Worm (Caenorhabditis elegans) whole organism, mixed stage, embryonic: Measurements from ENCODE around the gene glrx-3.

Experiments
- M03D4.4 ChIP-seq: sonication (generic microtip); optimal IDR thresholded peaks from 2 replicates; lab custom pipeline; 2017; ENCODE audit warnings: mild to moderate bottlenecking, missing genetic modification characterization, missing compliant biosample characterization
- bed-3 ChIP-seq: fragments of 200-800 bp; sonication (Bioruptor generic); optimal IDR thresholded peaks from 3 replicates; lab custom pipeline; 2018; ENCODE audit warnings: mild to moderate bottlenecking, missing genetic modification characterization, moderate library complexity, missing compliant biosample characterization
- blmp-1 ChIP-seq: fragments of 150-350 bp; optimal IDR thresholded peaks from 2 replicates; lab custom pipeline; 2014; ENCODE audit warnings: missing biosample characterization, missing genetic modification characterization
- ceh-39 ChIP-seq: fragments of 150-350 bp; optimal IDR thresholded peaks from 2 replicates; lab custom pipeline; 2014; ENCODE audit warnings: missing biosample characterization, missing genetic modification characterization
- ceh-43 ChIP-seq: fragments of 200-800 bp; sonication (Bioruptor generic); optimal IDR thresholded peaks from 2 replicates; lab custom pipeline; 2018; ENCODE audit warnings: mild to moderate bottlenecking, missing genetic modification characterization, moderate library complexity, missing compliant biosample characterization
- ceh-83 ChIP-seq: fragments of 200-800 bp; sonication (Bioruptor generic); optimal IDR thresholded peaks from 2 replicates; lab custom pipeline; 2018; ENCODE audit warnings: mild to moderate bottlenecking, missing genetic modification characterization, missing compliant biosample characterization
- ces-1 ChIP-seq: fragments of 150-350 bp; optimal IDR thresholded peaks from 2 replicates; lab custom pipeline; 2014; ENCODE audit warnings: missing biosample characterization, missing genetic modification reagents, missing genetic modification characterization
- cnd-1 ChIP-seq: fragments of 200-800 bp; sonication (Bioruptor generic); optimal IDR thresholded peaks from 2 replicates; lab custom pipeline; 2018; ENCODE audit warnings: mild to moderate bottlenecking, missing genetic modification characterization, missing compliant biosample characterization
- drap-1 ChIP-seq: fragments of 200-800 bp; sonication (Bioruptor generic); optimal IDR thresholded peaks from 3 replicates; lab custom pipeline; 2018; ENCODE audit warnings: mild to moderate bottlenecking, missing genetic modification characterization, missing compliant biosample characterization
- elt-1 ChIP-seq: sonication (generic microtip); optimal IDR thresholded peaks from 2 replicates; lab custom pipeline; 2017; ENCODE audit warnings: missing genetic modification characterization, mild to moderate bottlenecking, missing compliant biosample characterization, antibody characterized with exemption, moderate library complexity, borderline replicate concordance; ENCODE audit not compliant: insufficient read depth
- elt-3 ChIP-seq: fragments of 150-350 bp; optimal IDR thresholded peaks from 2 replicates; lab custom pipeline; 2014; ENCODE audit warnings: missing biosample characterization, missing genetic modification characterization
- ham-2 ChIP-seq: fragments of 200-800 bp; sonication (Bioruptor generic); optimal IDR thresholded peaks from 2 replicates; lab custom pipeline; 2018; ENCODE audit warnings: mild to moderate bottlenecking, missing genetic modification characterization, missing compliant biosample characterization
- hlh-1 ChIP-seq: fragments of 150-350 bp; optimal IDR thresholded peaks from 2 replicates; lab custom pipeline; 2014; ENCODE audit warnings: missing biosample characterization, missing genetic modification reagents, missing genetic modification characterization
- lin-13 ChIP-seq: fragments of 150-350 bp; optimal IDR thresholded peaks from 2 replicates; lab custom pipeline; 2014; ENCODE audit warnings: missing biosample characterization, missing genetic modification characterization
- lin-32 ChIP-seq: fragments of 200-800 bp; sonication (Bioruptor generic); optimal IDR thresholded peaks from 2 replicates; lab custom pipeline; 2018; ENCODE audit warnings: mild to moderate bottlenecking, missing genetic modification characterization, missing compliant biosample characterization
- lsy-2 ChIP-seq: fragments of 150-350 bp; optimal IDR thresholded peaks from 2 replicates; lab custom pipeline; 2014; ENCODE audit warnings: missing biosample characterization, missing genetic modification characterization
- mab-5 ChIP-seq: fragments of 150-350 bp; optimal IDR thresholded peaks from 2 replicates; lab custom pipeline; 2014; ENCODE audit warnings: missing biosample characterization, missing genetic modification characterization
- mep-1 ChIP-seq: fragments of 150-350 bp; optimal IDR thresholded peaks from 2 replicates; lab custom pipeline; 2017; ENCODE audit warnings: missing biosample characterization, missing genetic modification reagents, missing genetic modification characterization, inconsistent platforms
- mls-2 ChIP-seq: sonication (generic microtip); optimal IDR thresholded peaks from 2 replicates; lab custom pipeline; 2016; ENCODE audit warnings: mild to moderate bottlenecking, missing genetic modification characterization, moderate library complexity, missing compliant biosample characterization
- nhr-12 ChIP-seq: fragments of 150-350 bp; optimal IDR thresholded peaks from 2 replicates; lab custom pipeline; 2014; ENCODE audit warnings: missing biosample characterization, missing genetic modification characterization
- nhr-2 ChIP-seq: fragments of 150-350 bp; optimal IDR thresholded peaks from 2 replicates; lab custom pipeline; 2014; ENCODE audit warnings: missing biosample characterization, missing genetic modification characterization
- nhr-237 ChIP-seq: fragments of 150-350 bp; optimal IDR thresholded peaks from 2 replicates; lab custom pipeline; 2014; ENCODE audit warnings: missing biosample characterization, missing genetic modification characterization
- nhr-28 ChIP-seq: fragments of 150-350 bp; optimal IDR thresholded peaks from 2 replicates; lab custom pipeline; 2014; ENCODE audit warnings: missing biosample characterization, missing genetic modification characterization
- nhr-76 ChIP-seq: sonication (generic microtip); optimal IDR thresholded peaks from 2 replicates; lab custom pipeline; 2017; ENCODE audit warnings: missing biosample characterization, missing genetic modification characterization
- pha-4 ChIP-seq: fragments of 150-350 bp; optimal IDR thresholded peaks from 2 replicates; lab custom pipeline; 2018; ENCODE audit warnings: missing biosample characterization, missing genetic modification reagents, missing genetic modification characterization
- sem-2 ChIP-seq: fragments of 200-800 bp; sonication (Bioruptor generic); optimal IDR thresholded peaks from 2 replicates; lab custom pipeline; 2018; ENCODE audit warnings: mild to moderate bottlenecking, missing genetic modification characterization, missing compliant biosample characterization
- sptf-1 ChIP-seq: sonication (generic microtip); optimal IDR thresholded peaks from 2 replicates; lab custom pipeline; 2017; ENCODE audit warnings: mild to moderate bottlenecking, missing genetic modification characterization, moderate library complexity, missing compliant biosample characterization
- tbx-8 ChIP-seq: fragments of 200-800 bp; sonication (Bioruptor generic); optimal IDR thresholded peaks from 2 replicates; lab custom pipeline; 2018; ENCODE audit warnings: mild to moderate bottlenecking, missing genetic modification characterization, moderate library complexity, missing compliant biosample characterization
- unc-120 ChIP-seq: sonication (generic microtip); optimal IDR thresholded peaks from 2 replicates; lab custom pipeline; 2017; ENCODE audit warnings: missing genetic modification characterization, missing compliant biosample characterization; ENCODE audit not compliant: poor library complexity, severe bottlenecking
- unc-39 ChIP-seq: fragments of 150-350 bp; optimal IDR thresholded peaks from 2 replicates; lab custom pipeline; 2014; ENCODE audit warnings: missing biosample characterization, missing genetic modification characterization
- unc-62 ChIP-seq: fragments of 150-350 bp; optimal IDR thresholded peaks from 2 replicates; lab custom pipeline; 2014; ENCODE audit warnings: missing biosample characterization, missing genetic modification reagents, missing genetic modification characterization
- ztf-11 ChIP-seq: fragments of 150-350 bp; optimal IDR thresholded peaks from 2 replicates; lab custom pipeline; 2014; ENCODE audit warnings: missing biosample characterization, missing genetic modification characterization

Gene glrx-3

DNA sequence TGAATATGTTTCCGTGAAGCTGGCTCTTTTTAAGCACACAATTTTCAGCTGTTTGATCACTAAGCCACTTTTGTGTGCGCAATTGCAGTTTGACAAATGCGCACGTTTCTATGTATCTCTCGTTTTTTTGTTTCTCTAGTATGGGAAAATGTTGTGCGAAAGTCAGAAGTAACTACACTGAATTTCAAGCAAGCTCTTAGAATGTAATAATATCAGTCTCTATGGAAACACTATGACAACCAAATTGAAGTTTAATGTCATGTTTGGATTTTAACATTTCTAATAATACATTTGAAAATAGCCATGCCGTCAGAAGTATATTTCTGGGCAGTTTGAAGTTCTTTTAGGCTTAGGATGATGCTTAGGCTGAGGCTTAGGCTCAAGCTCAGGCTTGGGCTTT, 21.2 kb downstream of the glrx-3 start, which contains the start of gene ZC132.9:
Gene ZC132.9 (minus strand): TSS at position 101 of the 400 bp plus-strand sequence.
- TF ChIP-seq ceh-83 (GFP tag; lab: Kevin White, UChicago) (no peak), unc-62 (GFP tag; lab: Kevin White, UChicago) (no peak), ceh-39 (tag; lab: Kevin White, UChicago) (no peak), sptf-1 (no peak), ztf-11 (tag; lab: Kevin White, UChicago) (no peak)

ce11 chrV:4315057-4315456, 26.1 kb downstream of the glrx-3 start, which contains the start of gene srh-192:
TSS of gene srh-192 (minus strand) at chrV:4315157.
- no peak for TF ChIP-seq ztf-11 (tag; lab: Kevin White, UChicago)
- no peak for TF ChIP-seq unc-120 (tag; lab: Kevin White, UChicago)
- no peak for TF ChIP-seq tbx-8 (GFP tag; lab: Kevin White, UChicago)
- no peak for TF ChIP-seq lsy-2 (tag; lab: Kevin White, UChicago)
- TF ChIP-seq nhr-237 (tag; lab: Kevin White, UChicago) = no peak
- no peak for TF ChIP-seq elt-3
- TF ChIP-seq elt-1 (tag; lab: Kevin White, UChicago) = no peak
- no peak for TF ChIP-seq pha-4 (tag; lab: Kevin White, UChicago)
- no peak for TF ChIP-seq ham-2 (GFP tag; lab: Kevin White, UChicago)
- no peak for TF ChIP-seq unc-39 (tag; lab: Kevin White, UChicago)
- TF ChIP-seq lin-13 (tag; lab: Kevin White, UChicago) = no peak
- TF ChIP-seq M03D4.4 = no peak

- no peak for TF ChIP-seq sptf-1
- TF ChIP-seq unc-62 (GFP tag; lab: Kevin White, UChicago) = no peak
- TF ChIP-seq bed-3 (GFP tag; lab: Kevin White, UChicago) = no peak
- TF ChIP-seq elt-1 (tag; lab: Kevin White, UChicago) = no peak
- TF ChIP-seq ham-2 (GFP tag; lab: Kevin White, UChicago) = no peak
- no peak for TF ChIP-seq mls-2 (tag; lab: Kevin White, UChicago)
- TF ChIP-seq nhr-76 = no peak
- no peak for TF ChIP-seq nhr-237 (tag; lab: Kevin White, UChicago)
- TF ChIP-seq mab-5 (tag; lab: Kevin White, UChicago) = no peak
- no peak for TF ChIP-seq blmp-1 (tag; lab: Kevin White, UChicago)
- TF ChIP-seq lin-13 (tag; lab: Kevin White, UChicago) = no peak
- TF ChIP-seq sem-2 (GFP tag; lab: Kevin White, UChicago) = no peak
- no peak for TF ChIP-seq ceh-43
- TF ChIP-seq lin-32 (GFP tag; lab: Kevin White, UChicago) = no peak
- no peak for TF ChIP-seq mep-1
- TF ChIP-seq nhr-12 = no peak
- TF ChIP-seq unc-39 (tag; lab: Kevin White, UChicago) = no peak
- TF ChIP-seq ces-1 (GFP tag; lab: Kevin White, UChicago) = no peak
- TF ChIP-seq nhr-2 = no peak
These were observed 36.9 kb downstream of the glrx-3 start for ce11 chrV:4304240-4304639.

- TF ChIP-seq cnd-1 (no peak), drap-1 (no peak), M03D4.4 (no peak), elt-3 (no peak), ceh-83 (GFP tag; lab: Kevin White, UChicago) (no peak), sptf-1 (no peak), nhr-12 (no peak), blmp-1 (tag; lab: Kevin White, UChicago) (no peak), ztf-11 (tag; lab: Kevin White, UChicago) (no peak), ham-2 (GFP tag; lab: Kevin White, UChicago) (no peak), nhr-76 (no peak), unc-120 (tag; lab: Kevin White, UChicago) (no peak), nhr-28 (tag; lab: Kevin White, UChicago) (no peak)
- TF ChIP-seq, all 35 proteins: peak for 0
These were observed 37.3 kb downstream of the glrx-3 start for ce11 chrV:4303793-4304192.

ce11 chrV:4302842-4303241, 38.3 kb downstream of the glrx-3 start:
- TF ChIP-seq nhr-76 (no peak), nhr-28 (tag; lab: Kevin White, UChicago) (no peak), lsy-2 (tag; lab: Kevin White, UChicago) (no peak), unc-120 (tag; lab: Kevin White, UChicago) (no peak), ztf-11 (tag; lab: Kevin White, UChicago) (no peak), pha-4 (tag; lab: Kevin White, UChicago) (no peak), unc-39 (tag; lab: Kevin White, UChicago) (no peak), mep-1 (no peak), hlh-1 (tag; lab: Kevin White, UChicago) (no peak), sptf-1 (no peak), sem-2 (GFP tag; lab: Kevin White, UChicago) (no peak), mab-5 (tag; lab: Kevin White, UChicago) (no peak), nhr-237 (tag; lab: Kevin White, UChicago) (no peak), ceh-83 (GFP tag; lab: Kevin White, UChicago) (no peak), ham-2 (GFP tag; lab: Kevin White, UChicago) (no peak), nhr-2 (no peak), cnd-1 (no peak), tbx-8 (GFP tag; lab: Kevin White, UChicago) (no peak)
